Worm (Caenorhabditis elegans) whole organism, mixed stage, embryonic: Measurements from ENCODE around the gene F47B7.5.

Experiments
- M03D4.4 ChIP-seq: sonication (generic microtip); optimal IDR thresholded peaks from 2 replicates; lab custom pipeline; 2017; ENCODE audit warnings: mild to moderate bottlenecking, missing genetic modification characterization, missing compliant biosample characterization
- bed-3 ChIP-seq: fragments of 200-800 bp; sonication (Bioruptor generic); optimal IDR thresholded peaks from 3 replicates; lab custom pipeline; 2018; ENCODE audit warnings: mild to moderate bottlenecking, missing genetic modification characterization, moderate library complexity, missing compliant biosample characterization
- ceh-39 ChIP-seq: fragments of 150-350 bp; optimal IDR thresholded peaks from 2 replicates; lab custom pipeline; 2014; ENCODE audit warnings: missing biosample characterization, missing genetic modification characterization
- ceh-43 ChIP-seq: fragments of 200-800 bp; sonication (Bioruptor generic); optimal IDR thresholded peaks from 2 replicates; lab custom pipeline; 2018; ENCODE audit warnings: mild to moderate bottlenecking, missing genetic modification characterization, moderate library complexity, missing compliant biosample characterization
- ceh-83 ChIP-seq: fragments of 200-800 bp; sonication (Bioruptor generic); optimal IDR thresholded peaks from 2 replicates; lab custom pipeline; 2018; ENCODE audit warnings: mild to moderate bottlenecking, missing genetic modification characterization, missing compliant biosample characterization
- ces-1 ChIP-seq: fragments of 150-350 bp; optimal IDR thresholded peaks from 2 replicates; lab custom pipeline; 2014; ENCODE audit warnings: missing biosample characterization, missing genetic modification reagents, missing genetic modification characterization
- cnd-1 ChIP-seq: fragments of 200-800 bp; sonication (Bioruptor generic); optimal IDR thresholded peaks from 2 replicates; lab custom pipeline; 2018; ENCODE audit warnings: mild to moderate bottlenecking, missing genetic modification characterization, missing compliant biosample characterization
- drap-1 ChIP-seq: fragments of 200-800 bp; sonication (Bioruptor generic); optimal IDR thresholded peaks from 3 replicates; lab custom pipeline; 2018; ENCODE audit warnings: mild to moderate bottlenecking, missing genetic modification characterization, missing compliant biosample characterization
- elt-1 ChIP-seq: sonication (generic microtip); optimal IDR thresholded peaks from 2 replicates; lab custom pipeline; 2017; ENCODE audit warnings: missing genetic modification characterization, mild to moderate bottlenecking, missing compliant biosample characterization, antibody characterized with exemption, moderate library complexity, borderline replicate concordance; ENCODE audit not compliant: insufficient read depth
- elt-3 ChIP-seq: fragments of 150-350 bp; optimal IDR thresholded peaks from 2 replicates; lab custom pipeline; 2014; ENCODE audit warnings: missing biosample characterization, missing genetic modification characterization
- flh-1 ChIP-seq: fragments of 200-800 bp; sonication (Bioruptor generic); optimal IDR thresholded peaks from 2 replicates; lab custom pipeline; 2018; ENCODE audit warnings: mild to moderate bottlenecking, missing genetic modification characterization, moderate library complexity, missing compliant biosample characterization
- ham-2 ChIP-seq: fragments of 200-800 bp; sonication (Bioruptor generic); optimal IDR thresholded peaks from 2 replicates; lab custom pipeline; 2018; ENCODE audit warnings: mild to moderate bottlenecking, missing genetic modification characterization, missing compliant biosample characterization
- hlh-1 ChIP-seq: fragments of 150-350 bp; optimal IDR thresholded peaks from 2 replicates; lab custom pipeline; 2014; ENCODE audit warnings: missing biosample characterization, missing genetic modification reagents, missing genetic modification characterization
- lin-13 ChIP-seq: fragments of 150-350 bp; optimal IDR thresholded peaks from 2 replicates; lab custom pipeline; 2014; ENCODE audit warnings: missing biosample characterization, missing genetic modification characterization
- lin-32 ChIP-seq: fragments of 200-800 bp; sonication (Bioruptor generic); optimal IDR thresholded peaks from 2 replicates; lab custom pipeline; 2018; ENCODE audit warnings: mild to moderate bottlenecking, missing genetic modification characterization, missing compliant biosample characterization
- lsy-2 ChIP-seq: fragments of 150-350 bp; optimal IDR thresholded peaks from 2 replicates; lab custom pipeline; 2014; ENCODE audit warnings: missing biosample characterization, missing genetic modification characterization
- mab-5 ChIP-seq: fragments of 150-350 bp; optimal IDR thresholded peaks from 2 replicates; lab custom pipeline; 2014; ENCODE audit warnings: missing biosample characterization, missing genetic modification characterization
- mep-1 ChIP-seq: fragments of 150-350 bp; optimal IDR thresholded peaks from 2 replicates; lab custom pipeline; 2017; ENCODE audit warnings: missing biosample characterization, missing genetic modification reagents, missing genetic modification characterization, inconsistent platforms
- mls-2 ChIP-seq: sonication (generic microtip); optimal IDR thresholded peaks from 2 replicates; lab custom pipeline; 2016; ENCODE audit warnings: mild to moderate bottlenecking, missing genetic modification characterization, moderate library complexity, missing compliant biosample characterization
- nhr-12 ChIP-seq: fragments of 150-350 bp; optimal IDR thresholded peaks from 2 replicates; lab custom pipeline; 2014; ENCODE audit warnings: missing biosample characterization, missing genetic modification characterization
- nhr-2 ChIP-seq: fragments of 150-350 bp; optimal IDR thresholded peaks from 2 replicates; lab custom pipeline; 2014; ENCODE audit warnings: missing biosample characterization, missing genetic modification characterization
- nhr-237 ChIP-seq: fragments of 150-350 bp; optimal IDR thresholded peaks from 2 replicates; lab custom pipeline; 2014; ENCODE audit warnings: missing biosample characterization, missing genetic modification characterization
- nhr-28 ChIP-seq: fragments of 150-350 bp; optimal IDR thresholded peaks from 2 replicates; lab custom pipeline; 2014; ENCODE audit warnings: missing biosample characterization, missing genetic modification characterization
- sem-2 ChIP-seq: fragments of 200-800 bp; sonication (Bioruptor generic); optimal IDR thresholded peaks from 2 replicates; lab custom pipeline; 2018; ENCODE audit warnings: mild to moderate bottlenecking, missing genetic modification characterization, missing compliant biosample characterization
- snpc-4 ChIP-seq: fragments of 150-350 bp; optimal IDR thresholded peaks from 2 replicates; lab custom pipeline; 2014; ENCODE audit warnings: missing biosample characterization, missing genetic modification characterization
- sptf-1 ChIP-seq: sonication (generic microtip); optimal IDR thresholded peaks from 2 replicates; lab custom pipeline; 2017; ENCODE audit warnings: mild to moderate bottlenecking, missing genetic modification characterization, moderate library complexity, missing compliant biosample characterization
- tbx-8 ChIP-seq: fragments of 200-800 bp; sonication (Bioruptor generic); optimal IDR thresholded peaks from 2 replicates; lab custom pipeline; 2018; ENCODE audit warnings: mild to moderate bottlenecking, missing genetic modification characterization, moderate library complexity, missing compliant biosample characterization
- unc-120 ChIP-seq: sonication (generic microtip); optimal IDR thresholded peaks from 2 replicates; lab custom pipeline; 2017; ENCODE audit warnings: missing genetic modification characterization, missing compliant biosample characterization; ENCODE audit not compliant: poor library complexity, severe bottlenecking
- unc-39 ChIP-seq: fragments of 150-350 bp; optimal IDR thresholded peaks from 2 replicates; lab custom pipeline; 2014; ENCODE audit warnings: missing biosample characterization, missing genetic modification characterization
- unc-62 ChIP-seq: fragments of 150-350 bp; optimal IDR thresholded peaks from 2 replicates; lab custom pipeline; 2014; ENCODE audit warnings: missing biosample characterization, missing genetic modification reagents, missing genetic modification characterization
- zip-8 ChIP-seq: fragments of 150-350 bp; optimal IDR thresholded peaks from 2 replicates; lab custom pipeline; 2014; ENCODE audit warnings: missing biosample characterization, missing genetic modification characterization
- ztf-11 ChIP-seq: fragments of 150-350 bp; optimal IDR thresholded peaks from 2 replicates; lab custom pipeline; 2014; ENCODE audit warnings: missing biosample characterization, missing genetic modification characterization

The F47B7.5 gene

ce11 chrX:3733732-3734131, 34.9 kb downstream of the F47B7.5 start, which contains the start of gene tag-18:
tag-18 (minus strand) TSS chrX:3734036.
- no peak for TF ChIP-seq bed-3 (GFP tag; lab: Kevin White, UChicago)
- TF ChIP-seq zip-8: peak; percentile 86
- no peak for TF ChIP-seq unc-120
- no peak for TF ChIP-seq sptf-1
- TF ChIP-seq unc-62 (GFP tag; lab: Kevin White, UChicago): no peak
- TF ChIP-seq tbx-8 (GFP tag; lab: Kevin White, UChicago): no peak
- no peak for TF ChIP-seq nhr-12
- no peak for TF ChIP-seq flh-1 (GFP tag; lab: Kevin White, UChicago)
- peak; percentile 82 for TF ChIP-seq nhr-2 (tag; lab: Kevin White, UChicago)
- no peak for TF ChIP-seq lin-13 (tag; lab: Kevin White, UChicago)
- no peak for TF ChIP-seq nhr-237 (tag; lab: Kevin White, UChicago)
- no peak for TF ChIP-seq sem-2 (GFP tag; lab: Kevin White, UChicago)
- no peak for TF ChIP-seq ham-2 (GFP tag; lab: Kevin White, UChicago)
- TF ChIP-seq nhr-28 (tag; lab: Kevin White, UChicago): no peak
- TF ChIP-seq lsy-2 (tag; lab: Kevin White, UChicago): no peak
- no peak for TF ChIP-seq unc-39 (tag; lab: Kevin White, UChicago)

DNA sequence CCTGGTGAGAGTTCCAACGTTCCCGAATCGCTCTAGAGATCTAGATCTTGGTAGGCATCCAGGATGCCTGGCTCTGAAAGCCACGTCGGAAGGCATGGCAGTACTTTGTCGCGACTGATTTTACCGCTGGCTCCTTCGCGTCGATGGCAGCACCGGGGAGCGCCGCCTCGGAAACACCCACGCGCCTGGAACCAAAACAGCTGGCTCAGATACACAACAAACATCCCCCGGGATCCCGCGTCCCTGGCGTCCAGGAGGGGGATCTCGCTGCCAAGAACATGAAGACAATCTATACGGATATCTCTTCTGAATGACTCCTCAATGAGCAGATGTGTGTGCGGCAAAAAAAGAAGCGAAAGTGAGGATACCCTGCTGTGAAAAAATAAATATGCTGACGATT, 35.3 kb downstream of the F47B7.5 start:
- TF ChIP-seq drap-1 (no peak), hlh-1 (tag; lab: Kevin White, UChicago) (peak; percentile 73), mep-1 (tag; lab: Kevin White, UChicago) (no peak), ceh-83 (no peak), ceh-43 (GFP tag; lab: Kevin White, UChicago) (no peak)

- TF ChIP-seq lin-32: no peak
- no peak for TF ChIP-seq unc-120
- no peak for TF ChIP-seq ceh-83
- TF ChIP-seq cnd-1 (tag; lab: Kevin White, UChicago): no peak
- TF ChIP-seq ceh-43 (GFP tag; lab: Kevin White, UChicago): no peak
- no peak for TF ChIP-seq hlh-1 (tag; lab: Kevin White, UChicago)
- TF ChIP-seq lin-13 (tag; lab: Kevin White, UChicago): no peak
- TF ChIP-seq flh-1 (GFP tag; lab: Kevin White, UChicago): no peak
- TF ChIP-seq mab-5 (tag; lab: Kevin White, UChicago): no peak
- TF ChIP-seq M03D4.4: no peak
- TF ChIP-seq ceh-39 (tag; lab: Kevin White, UChicago): no peak
- no peak for TF ChIP-seq nhr-28 (tag; lab: Kevin White, UChicago)
- no peak for TF ChIP-seq elt-1
Observed at ce11 chrX:3728970-3729369, 39.6 kb downstream of the F47B7.5 start, which contains the start of gene aex-4. aex-4 (plus strand) TSS chrX:3729281.

DNA sequence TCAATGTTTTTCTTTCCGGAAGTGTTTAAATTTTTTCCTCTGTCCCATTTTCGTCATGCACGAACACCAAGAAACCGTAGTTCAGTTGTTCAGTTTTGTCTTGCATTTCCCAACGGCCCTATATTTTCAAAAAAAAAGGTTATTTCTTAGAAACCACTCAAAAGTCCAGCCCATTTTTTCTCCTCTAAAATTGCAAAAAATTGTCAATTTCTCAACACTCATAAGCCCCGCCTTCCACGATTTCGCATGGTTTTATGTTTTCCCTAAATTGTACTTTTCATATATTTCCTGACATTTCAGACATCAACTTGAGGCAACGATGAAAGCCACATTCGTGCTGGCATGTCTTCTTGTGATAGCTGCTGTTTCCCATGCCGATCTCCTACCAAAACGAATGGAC, 41.3 kb downstream of the F47B7.5 start, which contains the start of gene nlp-1:
Gene nlp-1 (plus strand): TSS at position 301 of the 400 bp plus-strand sequence.
- no peak for TF ChIP-seq cnd-1 (tag; lab: Kevin White, UChicago)
- TF ChIP-seq ces-1 (GFP tag; lab: Kevin White, UChicago): no peak
- no peak for TF ChIP-seq unc-39 (tag; lab: Kevin White, UChicago)
- no peak for TF ChIP-seq ceh-83
- TF ChIP-seq nhr-237 (tag; lab: Kevin White, UChicago): no peak
- TF ChIP-seq flh-1 (GFP tag; lab: Kevin White, UChicago): no peak
- no peak for TF ChIP-seq hlh-1 (tag; lab: Kevin White, UChicago)
- no peak for TF ChIP-seq snpc-4 (tag; lab: Kevin White, UChicago)

DNA sequence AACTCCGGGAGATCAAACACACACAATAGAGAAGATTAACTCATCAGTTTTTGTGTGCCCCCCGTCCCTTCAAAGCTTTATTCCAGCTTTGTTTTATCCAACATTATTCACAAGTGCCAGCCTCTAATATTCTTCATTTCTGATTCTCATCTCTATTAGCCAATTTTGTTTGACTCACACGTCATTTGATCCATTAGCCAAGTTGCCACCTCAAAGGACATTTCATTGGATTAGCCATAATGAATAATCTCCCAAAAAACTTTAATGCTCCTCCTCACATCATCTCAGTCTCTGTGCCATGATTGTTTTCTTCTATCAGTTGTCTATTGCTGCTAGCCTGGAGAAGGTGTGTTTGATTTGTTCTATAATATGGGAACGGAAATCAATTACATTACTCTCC, 43.2 kb downstream of the F47B7.5 start:
- TF ChIP-seq mls-2 (tag; lab: Kevin White, UChicago): no peak
- TF ChIP-seq lin-13 (tag; lab: Kevin White, UChicago): no peak
- TF ChIP-seq nhr-12: no peak
- TF ChIP-seq hlh-1 (tag; lab: Kevin White, UChicago): no peak
- TF ChIP-seq ztf-11 (tag; lab: Kevin White, UChicago): no peak
- TF ChIP-seq elt-3 (tag; lab: Kevin White, UChicago): no peak
- no peak for TF ChIP-seq M03D4.4
- no peak for TF ChIP-seq unc-120
- TF ChIP-seq sptf-1: no peak
- no peak for TF ChIP-seq ham-2 (GFP tag; lab: Kevin White, UChicago)
- no peak for TF ChIP-seq unc-39 (tag; lab: Kevin White, UChicago)
- no peak for TF ChIP-seq snpc-4 (tag; lab: Kevin White, UChicago)
- TF ChIP-seq, all 35 proteins: peak for 0
